4 fruit fly cellular contexts compared by ENCODE assay signal in the genomic region with DNA sequence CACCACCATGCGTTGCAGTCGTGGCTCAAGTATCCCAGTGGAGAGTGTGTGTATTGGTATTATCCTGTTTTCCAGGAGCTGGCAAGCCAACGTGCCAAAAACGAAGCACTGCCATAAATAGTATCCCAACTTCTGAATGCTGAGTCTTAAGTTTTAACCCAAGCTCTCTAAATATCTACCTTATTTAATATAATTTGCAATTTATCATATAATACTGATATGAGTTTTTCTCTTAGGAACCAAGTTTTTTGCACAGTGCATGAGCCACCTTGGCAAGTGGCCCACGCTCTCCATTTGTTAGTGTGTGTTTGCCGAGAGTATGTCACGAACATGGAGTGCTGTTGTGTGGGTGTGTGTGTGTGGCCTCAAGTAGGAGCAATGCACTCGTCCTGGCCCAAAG.
TF ChIP-seq lines count a peak whose summit lies in the region.

No protein-coding gene starts in this region.

- TF ChIP-seq CTCF in whole organism, embryonic (GFP tag; optimal IDR thresholded peaks at IDR 0.05; lab: Kevin White, UChicago) = no peak

TF ChIP-seq in whole organism, embryonic, 481 proteins besides CTCF, POLR2A, EP300 and RAD21:
- no peak for TF ChIP-seq CG12299 (tag; optimal IDR thresholded peaks at IDR 0.05; lab: Kevin White, UChicago)
- TF ChIP-seq CG4707 (GFP tag; optimal IDR thresholded peaks at IDR 0.05; lab: Kevin White, UChicago) = no peak
- TF ChIP-seq CG14667 (GFP tag; IDR thresholded peaks at IDR 0.05; lab: Robert Waterston, UW) = no peak
- peak; percentile 53 for TF ChIP-seq lbe (GFP tag; optimal IDR thresholded peaks at IDR 0.05; lab: Kevin White, UChicago)
- peak; percentile 5 for TF ChIP-seq CG9727 (GFP tag; optimal IDR thresholded peaks at IDR 0.05; lab: Kevin White, UChicago)
- TF ChIP-seq CG10979 (tag; optimal IDR thresholded peaks at IDR 0.05; lab: Kevin White, UChicago) = peak; percentile 2
- peak; percentile 45 for TF ChIP-seq sens (GFP tag; lab: Kevin White, UChicago)
- TF ChIP-seq kay (GFP tag; optimal IDR thresholded peaks at IDR 0.05; lab: Kevin White, UChicago) = no peak
- TF ChIP-seq CG4404 (GFP tag; IDR thresholded peaks at IDR 0.05; lab: Robert Waterston, UW) = peak; percentile 33; the same call in 1 of the 2 replicates
- no peak for TF ChIP-seq CG33557 (GFP tag; optimal IDR thresholded peaks at IDR 0.05; lab: Kevin White, UChicago)
- TF ChIP-seq cg (GFP tag; optimal IDR thresholded peaks at IDR 0.05; lab: Kevin White, UChicago) = peak; percentile 28
- peak; percentile 5 for TF ChIP-seq CG18262 (tag; optimal IDR thresholded peaks at IDR 0.05; lab: Kevin White, UChicago)
- peak; percentile 30 for TF ChIP-seq zf30C (GFP tag; optimal IDR thresholded peaks at IDR 0.05; lab: Kevin White, UChicago)

TF ChIP-seq in whole organism, prepupa, 60 proteins besides CTCF, POLR2A, EP300 and RAD21 (continues in another document):
- TF ChIP-seq fd85E (GFP tag; optimal IDR thresholded peaks at IDR 0.05; lab: Kevin White, UChicago) (no peak), dac (GFP tag; optimal IDR thresholded peaks at IDR 0.05; lab: Kevin White, UChicago) (no peak), vri (GFP tag; optimal IDR thresholded peaks at IDR 0.05; lab: Kevin White, UChicago) (peak; percentile 37), OdsH (GFP tag; optimal IDR thresholded peaks at IDR 0.05; lab: Kevin White, UChicago) (peak; percentile 29), pdm3 (GFP tag; optimal IDR thresholded peaks at IDR 0.05; lab: Kevin White, UChicago) (peak; percentile 27), eg (GFP tag; IDR thresholded peaks at IDR 0.05; lab: Robert Waterston, UW) (0 out of 3 replicates have a peak, but pooled peaks have one; percentile 52), Smox (GFP tag; optimal IDR thresholded peaks at IDR 0.05; lab: Kevin White, UChicago) (peak; percentile 38), Gug (GFP tag; IDR thresholded peaks at IDR 0.05; lab: Robert Waterston, UW) (peak; percentile 19; the same call in 1 of the 2 replicates), topi (GFP tag; optimal IDR thresholded peaks at IDR 0.05; lab: Kevin White, UChicago) (peak; percentile 29), Eip75B (GFP tag; optimal IDR thresholded peaks at IDR 0.05; lab: Kevin White, UChicago) (peak; percentile 38), CG6276 (GFP tag; optimal IDR thresholded peaks at IDR 0.05; lab: Kevin White, UChicago) (no peak), CG6792 (GFP tag; optimal IDR thresholded peaks at IDR 0.05; lab: Kevin White, UChicago) (peak; percentile 24), CG8119 (GFP tag; IDR thresholded peaks at IDR 0.05; lab: Robert Waterston, UW) (no peak), cyc (GFP tag; optimal IDR thresholded peaks at IDR 0.05; lab: Kevin White, UChicago) (no peak), Ets96B (tag; optimal IDR thresholded peaks at IDR 0.05; lab: Kevin White, UChicago) (peak; percentile 24), Met (GFP tag; optimal IDR thresholded peaks at IDR 0.05; lab: Kevin White, UChicago) (peak; percentile 34), achi (GFP tag; optimal IDR thresholded peaks at IDR 0.05; lab: Kevin White, UChicago) (no peak), svp (GFP tag; lab: Kevin White, UChicago) (peak; percentile 80), dsx (GFP tag; optimal IDR thresholded peaks at IDR 0.05; lab: Kevin White, UChicago; ENCODE audit: poor library complexity, severe bottlenecking) (peak; percentile 6), ss (GFP tag; optimal IDR thresholded peaks at IDR 0.05; lab: Kevin White, UChicago) (peak; percentile 21 to 53), Sox15 (GFP tag; optimal IDR thresholded peaks at IDR 0.05; lab: Kevin White, UChicago) (no peak), CG34406 (GFP tag; optimal IDR thresholded peaks at IDR 0.05; lab: Kevin White, UChicago) (no peak), CG3032 (tag; optimal IDR thresholded peaks at IDR 0.05; lab: Kevin White, UChicago) (peak; percentile 24), CG15336 (GFP tag; IDR thresholded peaks at IDR 0.05; lab: Robert Waterston, UW) (no peak), CG10669 (GFP tag; optimal IDR thresholded peaks at IDR 0.05; lab: Kevin White, UChicago) (peak; percentile 15)

TF ChIP-seq in whole organism, pupa, 21 proteins besides CTCF, POLR2A, EP300 and RAD21:
- peak; percentile 28 for TF ChIP-seq Pif1A (GFP tag; optimal IDR thresholded peaks at IDR 0.05; lab: Kevin White, UChicago)
- TF ChIP-seq Pif1B (GFP tag; optimal IDR thresholded peaks at IDR 0.05; lab: Kevin White, UChicago) = peak; percentile 22
- peak; percentile 38; the same call in 1 of the 2 replicates for TF ChIP-seq Ets98B (GFP tag; IDR thresholded peaks at IDR 0.05; lab: Robert Waterston, UW)
- TF ChIP-seq CG32121 (GFP tag; IDR thresholded peaks at IDR 0.05; lab: Robert Waterston, UW) = no peak
- 0 out of 3 replicates have a peak, but pooled peaks have one; percentile 24 for TF ChIP-seq CG4496 (GFP tag; IDR thresholded peaks at IDR 0.05; lab: Robert Waterston, UW)
- TF ChIP-seq CG13204 (GFP tag; optimal IDR thresholded peaks at IDR 0.05; lab: Kevin White, UChicago) = no peak
- no peak for TF ChIP-seq Snoo (tag; optimal IDR thresholded peaks at IDR 0.05; lab: Kevin White, UChicago)
- peak; percentile 16 for TF ChIP-seq CG8301 (tag; optimal IDR thresholded peaks at IDR 0.05; lab: Kevin White, UChicago)
- peak; percentile 22 for TF ChIP-seq CG8159 (tag; optimal IDR thresholded peaks at IDR 0.05; lab: Kevin White, UChicago)
- no peak for TF ChIP-seq rn (GFP tag; IDR thresholded peaks at IDR 0.05; lab: Robert Waterston, UW)
- no peak for TF ChIP-seq gl (tag; optimal IDR thresholded peaks at IDR 0.05; lab: Kevin White, UChicago)
- no peak for TF ChIP-seq CG34367 (tag; optimal IDR thresholded peaks at IDR 0.05; lab: Kevin White, UChicago)
- TF ChIP-seq CG14655 (GFP tag; optimal IDR thresholded peaks at IDR 0.05; lab: Kevin White, UChicago) = peak; percentile 28
- TF ChIP-seq CG10348 (GFP tag; IDR thresholded peaks at IDR 0.05; lab: Robert Waterston, UW) = no peak
- no peak for TF ChIP-seq CG12605 (GFP tag; IDR thresholded peaks at IDR 0.05; lab: Robert Waterston, UW)
- peak; percentile 35 for TF ChIP-seq CG15710 (tag; optimal IDR thresholded peaks at IDR 0.05; lab: Kevin White, UChicago)
- TF ChIP-seq CG9948 (tag; optimal IDR thresholded peaks at IDR 0.05; lab: Kevin White, UChicago) = peak; percentile 59
- TF ChIP-seq EcR (GFP tag; optimal IDR thresholded peaks at IDR 0.05; lab: Kevin White, UChicago) = peak; percentile 29
- peak; percentile 56; the same call in 2 of the 3 replicates for TF ChIP-seq fd96Ca (GFP tag; IDR thresholded peaks at IDR 0.05; lab: Robert Waterston, UW)
- TF ChIP-seq D1 (tag; optimal IDR thresholded peaks at IDR 0.05; lab: Kevin White, UChicago) = no peak
- peak; percentile 8 for TF ChIP-seq CG17806 (tag; optimal IDR thresholded peaks at IDR 0.05; lab: Kevin White, UChicago)

TF ChIP-seq in whole organism, wandering third instar larva, 38 proteins besides CTCF, POLR2A, EP300 and RAD21:
- TF ChIP-seq OdsH (GFP tag; optimal IDR thresholded peaks at IDR 0.05; lab: Kevin White, UChicago) (peak; percentile 40), foxo (GFP tag; optimal IDR thresholded peaks at IDR 0.05; lab: Kevin White, UChicago) (peak in 1 of 2 experiments; percentile 76), tai (GFP tag; optimal IDR thresholded peaks at IDR 0.05; lab: Kevin White, UChicago) (no peak), CrebA (GFP tag; optimal IDR thresholded peaks at IDR 0.05; lab: Kevin White, UChicago; ENCODE audit: borderline replicate concordance) (no peak), Myc (optimal IDR thresholded peaks at IDR 0.05; lab: Kevin White, UChicago) (no peak), Mio (GFP tag; optimal IDR thresholded peaks at IDR 0.05; lab: Kevin White, UChicago) (no peak), br (GFP tag; optimal IDR thresholded peaks at IDR 0.05; lab: Kevin White, UChicago) (peak; percentile 37), pan (optimal IDR thresholded peaks at IDR 0.05; lab: Kevin White, UChicago) (no peak), Dif (GFP tag; optimal IDR thresholded peaks at IDR 0.05; lab: Kevin White, UChicago; ENCODE audit: partially characterized antibody) (no peak), N (GFP tag; optimal IDR thresholded peaks at IDR 0.05; lab: Kevin White, UChicago) (no peak), Rel (GFP tag; optimal IDR thresholded peaks at IDR 0.05; lab: Kevin White, UChicago) (no peak), Rel (tag; optimal IDR thresholded peaks at IDR 0.05; lab: Kevin White, UChicago) (no peak), HLH106 (tag; optimal IDR thresholded peaks at IDR 0.05; lab: Kevin White, UChicago) (peak; percentile 64), ey (GFP tag; optimal IDR thresholded peaks at IDR 0.05; lab: Kevin White, UChicago) (peak; percentile 25), brk (GFP tag; optimal IDR thresholded peaks at IDR 0.05; lab: Kevin White, UChicago) (no peak), h (GFP tag; optimal IDR thresholded peaks at IDR 0.05; lab: Kevin White, UChicago) (peak; percentile 77), rgr (GFP tag; optimal IDR thresholded peaks at IDR 0.05; lab: Kevin White, UChicago) (peak; percentile 11), psq (GFP tag; optimal IDR thresholded peaks at IDR 0.05; lab: Kevin White, UChicago) (peak; percentile 36), fru (GFP tag; optimal IDR thresholded peaks at IDR 0.05; lab: Kevin White, UChicago) (peak; percentile 57), sage (GFP tag; optimal IDR thresholded peaks at IDR 0.05; lab: Kevin White, UChicago) (no peak)
TF ChIP-seq in whole organism, wandering third instar larva: peak in this region for 9.
